Fruit fly (Drosophila melanogaster) whole organism, adult: ENCODE data around the gene CG4619.

Source experiments
- CG11617 ChIP-seq: fragments of 200-800 bp; sonication (Bioruptor generic); optimal IDR thresholded peaks from 2 replicates; lab custom pipeline; 2017; ENCODE audit warnings: mild to moderate bottlenecking, missing biosample characterization, missing genetic modification reagents, missing genetic modification characterization
- CG12768 ChIP-seq: fragments of 200-800 bp; sonication (Bioruptor generic); optimal IDR thresholded peaks from 2 replicates; lab custom pipeline; 2017; ENCODE audit warnings: missing biosample characterization, missing genetic modification characterization, mild to moderate bottlenecking, moderate library complexity, missing genetic modification reagents
- CG14711 ChIP-seq: fragments of 200-800 bp; sonication (Bioruptor generic); optimal IDR thresholded peaks from 2 replicates; lab custom pipeline; 2018; ENCODE audit warnings: missing biosample characterization, mild to moderate bottlenecking, missing genetic modification characterization, moderate library complexity
- CG1620 ChIP-seq: fragments of 200-800 bp; sonication (Bioruptor generic); optimal IDR thresholded peaks from 2 replicates; lab custom pipeline; 2016; ENCODE audit warnings: missing biosample characterization, missing genetic modification characterization
- CG33017 ChIP-seq: fragments of 200-800 bp; sonication (Bioruptor generic); optimal IDR thresholded peaks from 2 replicates; lab custom pipeline; 2018; ENCODE audit warnings: missing biosample characterization, mild to moderate bottlenecking, missing genetic modification characterization, moderate library complexity
- CG5204 ChIP-seq: fragments of 200-800 bp; sonication (Bioruptor generic); optimal IDR thresholded peaks from 2 replicates; lab custom pipeline; 2016; ENCODE audit warnings: missing biosample characterization, missing genetic modification characterization
- CG7045 ChIP-seq: fragments of 200-800 bp; sonication (Bioruptor generic); optimal IDR thresholded peaks from 2 replicates; lab custom pipeline; 2017; ENCODE audit warnings: missing biosample characterization, mild to moderate bottlenecking, missing genetic modification characterization
- CG7101 ChIP-seq: fragments of 200-800 bp; sonication (Bioruptor generic); optimal IDR thresholded peaks from 2 replicates; lab custom pipeline; 2018; ENCODE audit warnings: missing biosample characterization, mild to moderate bottlenecking, missing genetic modification characterization, moderate library complexity
- Clk ChIP-seq: fragments of 200-800 bp; sonication (Bioruptor generic); optimal IDR thresholded peaks from 2 replicates; lab custom pipeline; 2017; ENCODE audit warnings: missing biosample characterization, missing genetic modification characterization
- Crg-1 ChIP-seq: fragments of 200-800 bp; sonication (Bioruptor generic); optimal IDR thresholded peaks from 2 replicates; lab custom pipeline; 2016; ENCODE audit warnings: missing biosample characterization, missing genetic modification characterization
- Hr96 ChIP-seq: fragments of 200-800 bp; sonication (Bioruptor generic); optimal IDR thresholded peaks from 2 replicates; lab custom pipeline; 2016; ENCODE audit warnings: missing biosample characterization, missing genetic modification characterization
- Mnt ChIP-seq: fragments of 200-800 bp; sonication (Bioruptor generic); optimal IDR thresholded peaks from 2 replicates; lab custom pipeline; 2016; ENCODE audit warnings: missing biosample characterization, mild to moderate bottlenecking, missing genetic modification characterization
- bab1 ChIP-seq: fragments of 200-800 bp; sonication (Bioruptor generic); optimal IDR thresholded peaks from 3 replicates; lab custom pipeline; 2019; ENCODE audit warnings: missing biosample characterization, mild to moderate bottlenecking, missing genetic modification characterization, moderate library complexity
- cic ChIP-seq: fragments of 200-800 bp; sonication (Bioruptor generic); optimal IDR thresholded peaks from 2 replicates; lab custom pipeline; 2017; ENCODE audit warnings: missing biosample characterization, mild to moderate bottlenecking, missing genetic modification characterization, moderate library complexity
- cnc ChIP-seq, 2 experiments: fragments of >200 bp; optimal IDR thresholded peaks; 2 replicates each; lab custom pipeline; 2017
- kay ChIP-seq: fragments of 200-800 bp; sonication (Bioruptor generic); peaks from one replicate; lab custom pipeline; 2016; ENCODE audit warnings: missing biosample characterization, missing genetic modification characterization, borderline replicate concordance
- ovo ChIP-seq: fragments of 200-800 bp; sonication (Bioruptor generic); optimal IDR thresholded peaks from 2 replicates; lab custom pipeline; 2016; ENCODE audit warnings: missing biosample characterization, missing genetic modification characterization
- pad ChIP-seq: fragments of 200-800 bp; sonication (Bioruptor generic); optimal IDR thresholded peaks from 3 replicates; lab custom pipeline; 2017; ENCODE audit warnings: missing biosample characterization, missing genetic modification characterization, mild to moderate bottlenecking, moderate library complexity, missing genetic modification reagents
- tj ChIP-seq: fragments of 200-800 bp; sonication (Bioruptor generic); optimal IDR thresholded peaks from 3 replicates; lab custom pipeline; 2017; ENCODE audit warnings: missing biosample characterization, mild to moderate bottlenecking, missing genetic modification characterization, moderate library complexity
- toe ChIP-seq: fragments of 200-800 bp; sonication (Bioruptor generic); optimal IDR thresholded peaks from 2 replicates; lab custom pipeline; 2016; ENCODE audit warnings: missing biosample characterization, missing genetic modification characterization

The CG4619 gene

dm6 chr2L:9921401-9921800 lies 17.3 kb upstream of the CG4619 start, which contains the start of gene CG4592:
Gene CG4592, plus strand, starts transcription at chr2L:9921633.
- peak; percentile 88 for TF ChIP-seq kay (GFP tag; lab: Kevin White, UChicago)
- TF ChIP-seq Hr96 (GFP tag; lab: Kevin White, UChicago), result peak; percentile 69
- TF ChIP-seq CG11617 (GFP tag; lab: Kevin White, UChicago), result peak; percentile 79
- TF ChIP-seq Mnt (GFP tag; lab: Kevin White, UChicago), result peak; percentile 51
- TF ChIP-seq CG5204 (GFP tag; lab: Kevin White, UChicago), result peak; percentile 40
- TF ChIP-seq bab1 (GFP tag; lab: Kevin White, UChicago), result peak; percentile 85
- TF ChIP-seq Clk, result no peak
- TF ChIP-seq cic (GFP tag; lab: Kevin White, UChicago), result peak; percentile 24
- peak; percentile 72 for TF ChIP-seq CG33017 (tag; lab: Kevin White, UChicago)
- TF ChIP-seq toe (GFP tag; lab: Kevin White, UChicago), result peak; percentile 67
- TF ChIP-seq tj, result peak; percentile 56
- TF ChIP-seq CG7045 (GFP tag; lab: Kevin White, UChicago), result peak; percentile 72
- peak; percentile 12 for TF ChIP-seq CG1620 (GFP tag; lab: Kevin White, UChicago)
- peak; percentile 82 for TF ChIP-seq CG12768 (GFP tag; lab: Kevin White, UChicago)
- TF ChIP-seq ovo (GFP tag; lab: Kevin White, UChicago), result no peak
- TF ChIP-seq CG14711 (tag; lab: Kevin White, UChicago), result peak; percentile 66
- no peak for TF ChIP-seq Crg-1
- TF ChIP-seq cnc (optimal IDR thresholded peaks at IDR 0.05; lab: Kevin White, UChicago), result no peak
- peak; percentile 25 for TF ChIP-seq pad (GFP tag; lab: Kevin White, UChicago)
- TF ChIP-seq CG7101 (tag; lab: Kevin White, UChicago), result peak; percentile 78

- TF ChIP-seq CG33017 (tag; lab: Kevin White, UChicago) (no peak), Crg-1 (no peak), CG14711 (tag; lab: Kevin White, UChicago) (no peak), toe (GFP tag; lab: Kevin White, UChicago) (no peak), Mnt (GFP tag; lab: Kevin White, UChicago) (no peak), cnc (optimal IDR thresholded peaks at IDR 0.05; lab: Kevin White, UChicago) (no peak), CG12768 (GFP tag; lab: Kevin White, UChicago) (no peak), bab1 (GFP tag; lab: Kevin White, UChicago) (no peak), tj (no peak), pad (GFP tag; lab: Kevin White, UChicago) (no peak), kay (GFP tag; lab: Kevin White, UChicago) (no peak), CG1620 (GFP tag; lab: Kevin White, UChicago) (no peak), CG11617 (GFP tag; lab: Kevin White, UChicago) (no peak), Hr96 (GFP tag; lab: Kevin White, UChicago) (no peak), CG5204 (GFP tag; lab: Kevin White, UChicago) (no peak), ovo (GFP tag; lab: Kevin White, UChicago) (no peak)
Observed at dm6 chr2L:9924765-9925164, 13.9 kb upstream of the CG4619 start, which contains the start of the genes TbCMF46 and CG42366. Gene TbCMF46, minus strand, starts transcription at chr2L:9924865. Gene CG42366, plus strand, starts transcription at chr2L:9925161.

dm6 chr2L:9930280-9930679 lies 8.4 kb upstream of the CG4619 start, which contains the start of gene CG42367:
Gene CG42367, plus strand, starts transcription at chr2L:9930580.
- no peak for TF ChIP-seq kay (GFP tag; lab: Kevin White, UChicago)
- no peak for TF ChIP-seq tj
- TF ChIP-seq Mnt (GFP tag; lab: Kevin White, UChicago), result no peak
- TF ChIP-seq CG7101 (tag; lab: Kevin White, UChicago), result no peak
- TF ChIP-seq Clk, result no peak
- no peak for TF ChIP-seq Hr96 (GFP tag; lab: Kevin White, UChicago)
- no peak for TF ChIP-seq pad (GFP tag; lab: Kevin White, UChicago)
- no peak for TF ChIP-seq bab1 (GFP tag; lab: Kevin White, UChicago)
- TF ChIP-seq cic (GFP tag; lab: Kevin White, UChicago), result no peak
- TF ChIP-seq CG5204 (GFP tag; lab: Kevin White, UChicago), result no peak

dm6 chr2L:9933063-9933462 lies 5.6 kb upstream of the CG4619 start, which contains the start of gene Cpr30F:
Gene Cpr30F, minus strand, starts transcription at chr2L:9933163.
- TF ChIP-seq CG12768 (GFP tag; lab: Kevin White, UChicago), result no peak
- no peak for TF ChIP-seq tj
- TF ChIP-seq CG33017 (tag; lab: Kevin White, UChicago), result no peak
- TF ChIP-seq CG11617 (GFP tag; lab: Kevin White, UChicago), result no peak
- no peak for TF ChIP-seq CG7045 (GFP tag; lab: Kevin White, UChicago)
- TF ChIP-seq Hr96 (GFP tag; lab: Kevin White, UChicago), result no peak
- no peak for TF ChIP-seq Mnt (GFP tag; lab: Kevin White, UChicago)
- no peak for TF ChIP-seq kay (GFP tag; lab: Kevin White, UChicago)
- TF ChIP-seq CG7101 (tag; lab: Kevin White, UChicago), result no peak
- no peak for TF ChIP-seq cnc (optimal IDR thresholded peaks at IDR 0.05; lab: Kevin White, UChicago)

- TF ChIP-seq pad (GFP tag; lab: Kevin White, UChicago) (peak; percentile 45), bab1 (GFP tag; lab: Kevin White, UChicago) (peak; percentile 46), CG11617 (GFP tag; lab: Kevin White, UChicago) (no peak), Mnt (GFP tag; lab: Kevin White, UChicago) (peak; percentile 34), toe (GFP tag; lab: Kevin White, UChicago) (peak; percentile 37), Hr96 (GFP tag; lab: Kevin White, UChicago) (peak; percentile 49), CG5204 (GFP tag; lab: Kevin White, UChicago) (no peak), CG33017 (tag; lab: Kevin White, UChicago) (no peak), tj (no peak), CG7045 (GFP tag; lab: Kevin White, UChicago) (no peak), CG1620 (GFP tag; lab: Kevin White, UChicago) (peak; percentile 30), CG12768 (GFP tag; lab: Kevin White, UChicago) (peak; percentile 34), Crg-1 (no peak), cic (GFP tag; lab: Kevin White, UChicago) (no peak), ovo (GFP tag; lab: Kevin White, UChicago) (no peak), cnc (optimal IDR thresholded peaks at IDR 0.05; lab: Kevin White, UChicago) (no peak), kay (GFP tag; lab: Kevin White, UChicago) (no peak), Clk (peak; percentile 38), CG7101 (tag; lab: Kevin White, UChicago) (peak; percentile 51), CG14711 (tag; lab: Kevin White, UChicago) (peak; percentile 35)
Observed at dm6 chr2L:9937908-9938307, 755 bp upstream of the CG4619 start, which contains the start of gene Arglu1. Gene Arglu1, minus strand, starts transcription at chr2L:9938134.
